Fruit fly (Drosophila melanogaster) whole organism, embryonic: ENCODE data around the gene CG16953.
A peak's percentile ranks its signal among the peaks of the same experiment; 100 is the strongest.

Experiments
- ATbp ChIP-seq: fragments of 200-800 bp; sonication (Bioruptor generic); optimal IDR thresholded peaks from 2 replicates; lab custom pipeline; 2017; ENCODE audit warnings: missing biosample characterization, mild to moderate bottlenecking, missing genetic modification characterization, missing genetic modification reagents
- CG10209 ChIP-seq: fragments of 200-800 bp; sonication (Bioruptor generic); optimal IDR thresholded peaks from 3 replicates; lab custom pipeline; 2017; ENCODE audit warnings: missing biosample characterization, mild to moderate bottlenecking, missing genetic modification characterization, missing genetic modification reagents
- CG11085 ChIP-seq: fragments of 200-800 bp; sonication (Bioruptor generic); IDR thresholded peaks from 2 replicates; pipeline ENCODE4 v1.3.6; 2022; ENCODE audit warnings: missing biosample characterization, missing genetic modification characterization
- CG11504 ChIP-seq: fragments of 200-800 bp; sonication (Bioruptor generic); optimal IDR thresholded peaks from 3 replicates; lab custom pipeline; 2019; ENCODE audit warnings: missing biosample characterization, mild to moderate bottlenecking, missing genetic modification characterization, moderate library complexity
- CG12104 ChIP-seq: fragments of 200-800 bp; sonication (Bioruptor generic); optimal IDR thresholded peaks from 3 replicates; lab custom pipeline; 2016; ENCODE audit warnings: missing biosample characterization, missing genetic modification characterization
- CG12299 ChIP-seq: fragments of 200-800 bp; sonication (Bioruptor generic); optimal IDR thresholded peaks from 2 replicates; lab custom pipeline; 2018; ENCODE audit warnings: missing biosample characterization, mild to moderate bottlenecking, missing genetic modification characterization
- CG14710 ChIP-seq: fragments of 200-800 bp; sonication (Bioruptor generic); optimal IDR thresholded peaks from 3 replicates; lab custom pipeline; 2019; ENCODE audit warnings: missing biosample characterization, mild to moderate bottlenecking, missing genetic modification characterization, moderate library complexity
- CG14965 ChIP-seq: fragments of 200-800 bp; sonication (Bioruptor generic); optimal IDR thresholded peaks from 2 replicates; lab custom pipeline; 2016; ENCODE audit warnings: missing biosample characterization, missing genetic modification characterization, borderline replicate concordance
- CG15479 ChIP-seq: fragments of 200-800 bp; sonication (Bioruptor generic); optimal IDR thresholded peaks from 3 replicates; lab custom pipeline; 2019; ENCODE audit warnings: missing biosample characterization, mild to moderate bottlenecking, missing genetic modification characterization, moderate library complexity
- CG1602 ChIP-seq: fragments of 200-800 bp; sonication (Bioruptor generic); optimal IDR thresholded peaks from 3 replicates; lab custom pipeline; 2016; ENCODE audit warnings: missing biosample characterization, missing genetic modification characterization
- CG18764 ChIP-seq: fragments of 200-800 bp; sonication (Bioruptor generic); optimal IDR thresholded peaks from 3 replicates; lab custom pipeline; 2016; ENCODE audit warnings: missing biosample characterization, missing genetic modification characterization
- CG31224 ChIP-seq: fragments of 200-800 bp; sonication (Bioruptor generic); IDR thresholded peaks from 2 replicates; pipeline ENCODE4 v1.3.6; 2022; ENCODE audit warnings: missing biosample characterization, missing genetic modification characterization
- CG4820 ChIP-seq: fragments of 200-800 bp; sonication (Bioruptor generic); optimal IDR thresholded peaks from 3 replicates; lab custom pipeline; 2016; ENCODE audit warnings: missing biosample characterization, missing genetic modification characterization
- CG7839 ChIP-seq: fragments of 200-800 bp; sonication (Bioruptor generic); optimal IDR thresholded peaks from 3 replicates; lab custom pipeline; 2018; ENCODE audit warnings: missing biosample characterization, mild to moderate bottlenecking, missing genetic modification characterization, moderate library complexity
- CG8290 ChIP-seq, 3 experiments: fragments of 200-800 bp; sonication (Bioruptor generic); optimal IDR thresholded peaks; 2 replicates each; lab custom pipeline; 2016 to 2019; ENCODE audit warnings: missing biosample characterization in 3 of 3, missing genetic modification characterization in 3 of 3, mild to moderate bottlenecking in 2 of 3, moderate library complexity in 1 of 3
- CG8478 ChIP-seq: fragments of >200 bp; optimal IDR thresholded peaks from 2 replicates; lab custom pipeline; 2018
- Camta ChIP-seq: fragments of 200-800 bp; sonication (Bioruptor generic); optimal IDR thresholded peaks from 2 replicates; lab custom pipeline; 2016; ENCODE audit warnings: missing biosample characterization, missing genetic modification characterization
- D ChIP-seq, 2 experiments: fragments of 200-800 bp in 1 of 2; fragments of >200 bp in 1 of 2; sonication (Bioruptor generic) in 1 of 2; optimal IDR thresholded peaks; 2 replicates in 1 of 2; 3 replicates in 1 of 2; lab custom pipeline; 2017; ENCODE audit warnings: mild to moderate bottlenecking in 1 of 2, missing biosample characterization in 1 of 2, missing genetic modification characterization in 1 of 2, missing genetic modification reagents in 1 of 2
- HmgZ ChIP-seq: fragments of 200-800 bp; sonication (Bioruptor generic); optimal IDR thresholded peaks from 2 replicates; lab custom pipeline; 2018; ENCODE audit warnings: missing biosample characterization, mild to moderate bottlenecking, missing genetic modification characterization
- Hmr ChIP-seq: fragments of 200-800 bp; sonication (Bioruptor generic); optimal IDR thresholded peaks from 3 replicates; lab custom pipeline; 2017; ENCODE audit warnings: mild to moderate bottlenecking, missing biosample characterization, missing genetic modification reagents, missing genetic modification characterization
- Hr3 ChIP-seq: fragments of 200-800 bp; sonication (Bioruptor generic); optimal IDR thresholded peaks from 3 replicates; lab custom pipeline; 2016; ENCODE audit warnings: missing biosample characterization, missing genetic modification characterization
- Max ChIP-seq: fragments of 200-800 bp; sonication (Bioruptor generic); optimal IDR thresholded peaks from 2 replicates; lab custom pipeline; 2016; ENCODE audit warnings: missing biosample characterization, mild to moderate bottlenecking, missing genetic modification characterization
- Sry-δ ChIP-seq: fragments of 200-800 bp; sonication (Bioruptor generic); optimal IDR thresholded peaks from 2 replicates; lab custom pipeline; 2016; ENCODE audit warnings: missing biosample characterization, missing genetic modification characterization
- ac ChIP-seq: fragments of 200-800 bp; sonication (Bioruptor generic); optimal IDR thresholded peaks from 3 replicates; lab custom pipeline; 2017; ENCODE audit warnings: missing biosample characterization, mild to moderate bottlenecking, missing genetic modification characterization
- chinmo ChIP-seq: fragments of 200-800 bp; sonication (Bioruptor generic); IDR thresholded peaks from 4 replicates; pipeline ENCODE4 v1.3.6; 2022; ENCODE audit warnings: missing biosample characterization, missing genetic modification characterization; ENCODE audit not compliant: partially characterized antibody
- ci ChIP-seq: fragments of 200-800 bp; sonication (Bioruptor generic); IDR thresholded peaks from 3 replicates; pipeline ENCODE4 v1.3.6; 2022; ENCODE audit warnings: missing biosample characterization, missing genetic modification characterization
- corto ChIP-seq: fragments of 200-800 bp; sonication (Bioruptor generic); optimal IDR thresholded peaks from 2 replicates; lab custom pipeline; 2016; ENCODE audit warnings: missing biosample characterization, mild to moderate bottlenecking, missing genetic modification characterization, moderate library complexity
- croc ChIP-seq: fragments of 200-800 bp; sonication (Bioruptor generic); conservative IDR thresholded peaks from 3 replicates; pipeline ENCODE4 v1.3.6; 2022; ENCODE audit warnings: missing biosample characterization, missing genetic modification characterization
- danr ChIP-seq: fragments of 200-800 bp; sonication (Bioruptor generic); IDR thresholded peaks from 2 replicates; pipeline ENCODE4 v1.3.6; 2022; ENCODE audit warnings: missing biosample characterization, missing genetic modification characterization
- eve ChIP-seq, 2 experiments: fragments of >200 bp; optimal IDR thresholded peaks; 2 replicates each; lab custom pipeline; 2017; ENCODE audit warnings: missing biosample characterization in 2 of 2, missing genetic modification characterization in 2 of 2
- exex ChIP-seq: fragments of 200-800 bp; sonication (Bioruptor generic); optimal IDR thresholded peaks from 4 replicates; lab custom pipeline; 2018; ENCODE audit warnings: missing biosample characterization, mild to moderate bottlenecking, missing genetic modification characterization, moderate library complexity
- fd102C ChIP-seq: fragments of 200-800 bp; sonication (Bioruptor generic); optimal IDR thresholded peaks from 2 replicates; lab custom pipeline; 2018; ENCODE audit warnings: missing biosample characterization, mild to moderate bottlenecking, missing genetic modification characterization, moderate library complexity
- gem ChIP-seq: fragments of 200-800 bp; sonication (Bioruptor generic); optimal IDR thresholded peaks from 2 replicates; lab custom pipeline; 2019; ENCODE audit warnings: missing biosample characterization, mild to moderate bottlenecking, missing genetic modification characterization, moderate library complexity
- gsb-n ChIP-seq: fragments of 200-800 bp; sonication (Bioruptor generic); optimal IDR thresholded peaks from 3 replicates; lab custom pipeline; 2018; ENCODE audit warnings: missing biosample characterization, mild to moderate bottlenecking, missing genetic modification characterization
- insv ChIP-seq, 2 experiments: fragments of 200-800 bp; sonication (Bioruptor generic); optimal IDR thresholded peaks; 3 replicates each; lab custom pipeline; 2016 to 2018; ENCODE audit warnings: missing biosample characterization in 2 of 2, missing genetic modification characterization in 2 of 2
- kah ChIP-seq: fragments of 200-800 bp; sonication (Bioruptor generic); optimal IDR thresholded peaks from 2 replicates; lab custom pipeline; 2018; ENCODE audit warnings: missing biosample characterization, mild to moderate bottlenecking, missing genetic modification characterization
- ken ChIP-seq: fragments of 200-800 bp; sonication (Bioruptor generic); IDR thresholded peaks from 3 replicates; pipeline ENCODE4 v1.3.6; 2022; ENCODE audit warnings: missing biosample characterization, missing genetic modification characterization
- kni ChIP-seq: fragments of 200-800 bp; sonication (Bioruptor generic); optimal IDR thresholded peaks from 3 replicates; lab custom pipeline; 2017; ENCODE audit warnings: mild to moderate bottlenecking, missing biosample characterization, missing genetic modification reagents, missing genetic modification characterization
- lab ChIP-seq: fragments of 200-800 bp; sonication (Bioruptor generic); optimal IDR thresholded peaks from 3 replicates; lab custom pipeline; 2017; ENCODE audit warnings: missing biosample characterization, missing genetic modification characterization, mild to moderate bottlenecking, moderate library complexity, missing genetic modification reagents
- pfk ChIP-seq: fragments of 200-800 bp; sonication (Bioruptor generic); optimal IDR thresholded peaks from 2 replicates; lab custom pipeline; 2018; ENCODE audit warnings: missing biosample characterization, mild to moderate bottlenecking, missing genetic modification characterization, moderate library complexity
- pum ChIP-seq: fragments of 200-800 bp; sonication (Bioruptor generic); optimal IDR thresholded peaks from 2 replicates; lab custom pipeline; 2016; ENCODE audit warnings: missing biosample characterization, missing genetic modification characterization
- sens-2 ChIP-seq: fragments of 200-800 bp; sonication (Bioruptor generic); IDR thresholded peaks from 2 replicates; pipeline ENCODE4 v1.3.6; 2022; ENCODE audit warnings: missing biosample characterization, missing genetic modification characterization
- sna ChIP-seq: fragments of 200-800 bp; sonication (Bioruptor generic); IDR thresholded peaks from 2 replicates; pipeline ENCODE4 v1.3.6; 2022; ENCODE audit warnings: missing biosample characterization, missing genetic modification characterization; ENCODE audit not compliant: partially characterized antibody
- tll ChIP-seq, 2 experiments: fragments of 200-800 bp in 1 of 2; fragments of >200 bp in 1 of 2; sonication (Bioruptor generic) in 1 of 2; optimal IDR thresholded peaks; 2 replicates each; lab custom pipeline; 2017 to 2019; ENCODE audit warnings: missing biosample characterization in 2 of 2, missing genetic modification characterization in 2 of 2, mild to moderate bottlenecking in 1 of 2, moderate library complexity in 1 of 2
- trem ChIP-seq: fragments of 200-800 bp; optimal IDR thresholded peaks from 3 replicates; lab custom pipeline; 2019; ENCODE audit warnings: missing biosample characterization, mild to moderate bottlenecking, missing genetic modification characterization, moderate library complexity
- trh ChIP-seq: fragments of 200-800 bp; sonication (Bioruptor generic); optimal IDR thresholded peaks from 2 replicates; lab custom pipeline; 2016; ENCODE audit warnings: missing biosample characterization, missing genetic modification characterization
- tup ChIP-seq: fragments of 200-800 bp; sonication (Bioruptor generic); optimal IDR thresholded peaks from 2 replicates; lab custom pipeline; 2016; ENCODE audit warnings: missing biosample characterization, mild to moderate bottlenecking, missing genetic modification characterization, moderate library complexity
- unpg ChIP-seq: fragments of 200-800 bp; sonication (Bioruptor generic); optimal IDR thresholded peaks from 3 replicates; lab custom pipeline; 2018; ENCODE audit warnings: missing biosample characterization, mild to moderate bottlenecking, missing genetic modification characterization, moderate library complexity
- usp ChIP-seq: fragments of >200 bp; optimal IDR thresholded peaks from 2 replicates; lab custom pipeline; 2017; ENCODE audit warnings: missing biosample characterization, missing genetic modification characterization

CG16953 gene

dm6 chr3R:20548255-20548654 is 37.4 kb downstream of the CG16953 start (continued):
- TF ChIP-seq CG11504 (tag; lab: Kevin White, UChicago) (no peak), usp (GFP tag; lab: Kevin White, UChicago) (no peak), corto (no peak), CG8290 (GFP tag; optimal IDR thresholded peaks at IDR 0.05; lab: Kevin White, UChicago) (no peak), CG8290 (tag; optimal IDR thresholded peaks at IDR 0.05; lab: Kevin White, UChicago) (peak in 1 of 2 experiments; percentile 22), CG18764 (GFP tag; lab: Kevin White, UChicago) (no peak), CG31224 (GFP tag; lab: Robert Waterston, UW) (no peak), CG14965 (GFP tag; lab: Kevin White, UChicago) (no peak), CG15479 (GFP tag; lab: Kevin White, UChicago) (no peak), Hr3 (GFP tag; lab: Kevin White, UChicago) (no peak), CG12104 (no peak), exex (peak; percentile 37), kni (peak; percentile 27), ATbp (GFP tag; lab: Kevin White, UChicago) (no peak), ci (GFP tag; lab: Robert Waterston, UW) (no peak), insv (GFP tag; optimal IDR thresholded peaks at IDR 0.05; lab: Kevin White, UChicago) (no peak), sna (no peak), trem (tag; lab: Kevin White, UChicago) (no peak), CG10209 (GFP tag; lab: Kevin White, UChicago) (no peak), CG4820 (GFP tag; lab: Kevin White, UChicago) (no peak), Hmr (no peak), gsb-n (peak; percentile 26), lab (GFP tag; lab: Kevin White, UChicago) (no peak), unpg (no peak), Camta (GFP tag; lab: Kevin White, UChicago) (no peak), tup (no peak), CG1602 (no peak), croc (no peak), kah (GFP tag; lab: Kevin White, UChicago) (no peak), tll (GFP tag; optimal IDR thresholded peaks at IDR 0.05; lab: Kevin White, UChicago) (no peak), CG12299 (tag; lab: Kevin White, UChicago) (no peak), eve (GFP tag; optimal IDR thresholded peaks at IDR 0.05; lab: Kevin White, UChicago) (peak in 1 of 2 experiments; percentile 2), danr (GFP tag; lab: Robert Waterston, UW) (no peak), chinmo (GFP tag; lab: Robert Waterston, UW) (0 out of 4 replicates have a peak, but pooled peaks have one; percentile 14), sens-2 (GFP tag; lab: Robert Waterston, UW) (no peak), CG11085 (no peak), CG8478 (lab: Kevin White, UChicago) (no peak), pfk (GFP tag; lab: Kevin White, UChicago) (no peak), pum (GFP tag; lab: Kevin White, UChicago) (no peak), D (optimal IDR thresholded peaks at IDR 0.05; lab: Kevin White, UChicago) (no peak), D (GFP tag; optimal IDR thresholded peaks at IDR 0.05; lab: Kevin White, UChicago) (no peak), ac (GFP tag; lab: Kevin White, UChicago) (peak; percentile 26), CG14710 (peak; percentile 0), Sry-δ (GFP tag; lab: Kevin White, UChicago) (no peak), CG7839 (tag; lab: Kevin White, UChicago) (no peak), HmgZ (tag; lab: Kevin White, UChicago) (no peak), gem (tag; lab: Kevin White, UChicago) (peak; percentile 37), ken (GFP tag; lab: Robert Waterston, UW) (no peak), trh (no peak), fd102C (GFP tag; lab: Kevin White, UChicago) (peak; percentile 33), Max (GFP tag; lab: Kevin White, UChicago) (peak; percentile 8)
